Fruit fly (Drosophila melanogaster) whole organism, embryonic: ENCODE data around the gene ewg.

Experiments
- Atf6 ChIP-seq: fragments of 200-800 bp; sonication (Bioruptor generic); IDR thresholded peaks from 2 replicates; pipeline ENCODE4 v1.3.6; 2022; ENCODE audit warnings: missing biosample characterization, missing genetic modification characterization
- BEAF-32 ChIP-seq: fragments of 200-800 bp; sonication (Bioruptor generic); optimal IDR thresholded peaks from 3 replicates; lab custom pipeline; 2017; ENCODE audit warnings: missing biosample characterization, missing genetic modification characterization, mild to moderate bottlenecking, moderate library complexity, missing genetic modification reagents
- Bgb ChIP-seq: fragments of 200-800 bp; sonication (Bioruptor generic); IDR thresholded peaks from 2 replicates; pipeline ENCODE4 v1.3.6; 2022; ENCODE audit warnings: missing biosample characterization, missing genetic modification characterization; ENCODE audit not compliant: partially characterized antibody
- BtbVII ChIP-seq: fragments of 200-800 bp; sonication (Bioruptor generic); optimal IDR thresholded peaks from 3 replicates; lab custom pipeline; 2017; ENCODE audit warnings: missing biosample characterization, mild to moderate bottlenecking, missing genetic modification characterization
- CG12942 ChIP-seq: fragments of 200-800 bp; sonication (Bioruptor generic); optimal IDR thresholded peaks from 3 replicates; lab custom pipeline; 2016; ENCODE audit warnings: missing biosample characterization, missing genetic modification characterization
- CG13287 ChIP-seq: fragments of 200-800 bp; sonication (Bioruptor generic); IDR thresholded peaks from 2 replicates; pipeline ENCODE4 v1.3.6; 2022; ENCODE audit warnings: missing biosample characterization, missing genetic modification characterization; ENCODE audit not compliant: partially characterized antibody
- CG15073 ChIP-seq: fragments of 200-800 bp; sonication (Bioruptor generic); optimal IDR thresholded peaks from 2 replicates; lab custom pipeline; 2016; ENCODE audit warnings: missing biosample characterization, missing genetic modification characterization
- CG1603 ChIP-seq: fragments of 200-800 bp; sonication (Bioruptor generic); optimal IDR thresholded peaks from 2 replicates; lab custom pipeline; 2019; ENCODE audit warnings: missing biosample characterization, mild to moderate bottlenecking, missing genetic modification characterization, moderate library complexity
- CG2116 ChIP-seq: fragments of 200-800 bp; sonication (Bioruptor generic); optimal IDR thresholded peaks from 3 replicates; lab custom pipeline; 2018; ENCODE audit warnings: missing biosample characterization, mild to moderate bottlenecking, missing genetic modification characterization
- CG34224 ChIP-seq: fragments of 200-800 bp; sonication (Bioruptor generic); IDR thresholded peaks from 3 replicates; pipeline ENCODE4 v1.3.6; 2022; ENCODE audit warnings: missing biosample characterization, missing genetic modification characterization; ENCODE audit not compliant: partially characterized antibody
- CG6272 ChIP-seq: fragments of 200-800 bp; sonication (Bioruptor generic); IDR thresholded peaks from 2 replicates; pipeline ENCODE4 v1.3.6; 2022; ENCODE audit warnings: missing biosample characterization, missing genetic modification characterization
- CG7357 ChIP-seq: fragments of 200-800 bp; sonication (Bioruptor generic); IDR thresholded peaks from 3 replicates; pipeline ENCODE4 v1.3.6; 2022; ENCODE audit warnings: missing biosample characterization, missing genetic modification characterization
- CG8290 ChIP-seq, 3 experiments: fragments of 200-800 bp; sonication (Bioruptor generic); optimal IDR thresholded peaks; 2 replicates each; lab custom pipeline; 2016 to 2019; ENCODE audit warnings: missing biosample characterization in 3 of 3, missing genetic modification characterization in 3 of 3, mild to moderate bottlenecking in 2 of 3, moderate library complexity in 1 of 3
- Deaf1 ChIP-seq: fragments of 200-800 bp; optimal IDR thresholded peaks from 3 replicates; lab custom pipeline; 2019; ENCODE audit warnings: missing biosample characterization, mild to moderate bottlenecking, missing genetic modification characterization, moderate library complexity
- Dp ChIP-seq: fragments of 200-800 bp; sonication (Bioruptor generic); optimal IDR thresholded peaks from 2 replicates; lab custom pipeline; 2018; ENCODE audit warnings: missing biosample characterization, mild to moderate bottlenecking, missing genetic modification characterization, moderate library complexity
- Dref ChIP-seq: fragments of 200-800 bp; sonication (Bioruptor generic); IDR thresholded peaks from 2 replicates; pipeline ENCODE4 v1.3.6; 2022; ENCODE audit warnings: missing biosample characterization, missing genetic modification characterization
- E2f2 ChIP-seq: fragments of 200-800 bp; sonication (Bioruptor generic); IDR thresholded peaks from 2 replicates; pipeline ENCODE4 v1.3.6; 2022; ENCODE audit warnings: missing biosample characterization, missing genetic modification characterization
- MBD-R2 ChIP-seq: fragments of 200-800 bp; sonication (Bioruptor generic); IDR thresholded peaks from 2 replicates; pipeline ENCODE4 v1.3.6; 2022; ENCODE audit warnings: missing biosample characterization, missing genetic modification characterization
- MESR4 ChIP-seq: fragments of 200-800 bp; sonication (Bioruptor generic); optimal IDR thresholded peaks from 2 replicates; lab custom pipeline; 2018; ENCODE audit warnings: missing biosample characterization, mild to moderate bottlenecking, missing genetic modification characterization, moderate library complexity
- Pdp1 ChIP-seq, 2 experiments: fragments of 200-800 bp; sonication (Bioruptor generic); optimal IDR thresholded peaks; 3 replicates each; lab custom pipeline; 2016; ENCODE audit warnings: missing biosample characterization in 2 of 2, missing genetic modification characterization in 2 of 2, mild to moderate bottlenecking in 1 of 2, moderate library complexity in 1 of 2
- Rfx ChIP-seq: fragments of 200-800 bp; sonication (Bioruptor generic); IDR thresholded peaks from 2 replicates; pipeline ENCODE4 v1.3.6; 2022; ENCODE audit warnings: missing biosample characterization, missing genetic modification characterization
- Rx ChIP-seq: fragments of 200-800 bp; sonication (Bioruptor generic); IDR thresholded peaks from 2 replicates; pipeline ENCODE4 v1.3.6; 2022; ENCODE audit warnings: missing biosample characterization, missing genetic modification characterization
- Sry-δ ChIP-seq: fragments of 200-800 bp; sonication (Bioruptor generic); optimal IDR thresholded peaks from 2 replicates; lab custom pipeline; 2016; ENCODE audit warnings: missing biosample characterization, missing genetic modification characterization
- Vsx1 ChIP-seq: fragments of 200-800 bp; sonication (Bioruptor generic); optimal IDR thresholded peaks from 2 replicates; lab custom pipeline; 2017; ENCODE audit warnings: missing biosample characterization, mild to moderate bottlenecking, missing genetic modification characterization, missing genetic modification reagents
- YL-1 ChIP-seq: fragments of 200-800 bp; sonication (Bioruptor generic); optimal IDR thresholded peaks from 3 replicates; lab custom pipeline; 2017; ENCODE audit warnings: missing biosample characterization, mild to moderate bottlenecking, missing genetic modification characterization
- amos ChIP-seq: fragments of 200-800 bp; sonication (Bioruptor generic); IDR thresholded peaks from 2 replicates; pipeline ENCODE4 v1.3.6; 2022; ENCODE audit warnings: missing biosample characterization, missing genetic modification characterization; ENCODE audit not compliant: partially characterized antibody
- bigmax ChIP-seq: fragments of 200-800 bp; sonication (Bioruptor generic); optimal IDR thresholded peaks from 2 replicates; lab custom pipeline; 2018; ENCODE audit warnings: missing biosample characterization, mild to moderate bottlenecking, missing genetic modification characterization
- br ChIP-seq: fragments of >200 bp; optimal IDR thresholded peaks from 2 replicates; lab custom pipeline; 2017
- cato ChIP-seq: fragments of 200-800 bp; sonication (Bioruptor generic); optimal IDR thresholded peaks from 2 replicates; lab custom pipeline; 2016; ENCODE audit warnings: missing biosample characterization, missing genetic modification characterization, borderline replicate concordance
- crp ChIP-seq, 2 experiments: fragments of 200-800 bp; sonication (Bioruptor generic); optimal IDR thresholded peaks; 2 replicates in 1 of 2; 3 replicates in 1 of 2; lab custom pipeline; 2017; ENCODE audit warnings: missing biosample characterization in 2 of 2, missing genetic modification characterization in 2 of 2, mild to moderate bottlenecking in 1 of 2, moderate library complexity in 1 of 2
- en ChIP-seq: fragments of 200-800 bp; sonication (Bioruptor generic); optimal IDR thresholded peaks from 2 replicates; lab custom pipeline; 2016; ENCODE audit warnings: missing biosample characterization, missing genetic modification characterization
- fd102C ChIP-seq: fragments of 200-800 bp; sonication (Bioruptor generic); optimal IDR thresholded peaks from 2 replicates; lab custom pipeline; 2018; ENCODE audit warnings: missing biosample characterization, mild to moderate bottlenecking, missing genetic modification characterization, moderate library complexity
- kah ChIP-seq: fragments of 200-800 bp; sonication (Bioruptor generic); optimal IDR thresholded peaks from 2 replicates; lab custom pipeline; 2018; ENCODE audit warnings: missing biosample characterization, mild to moderate bottlenecking, missing genetic modification characterization
- lab ChIP-seq: fragments of 200-800 bp; sonication (Bioruptor generic); optimal IDR thresholded peaks from 3 replicates; lab custom pipeline; 2017; ENCODE audit warnings: missing biosample characterization, missing genetic modification characterization, mild to moderate bottlenecking, moderate library complexity, missing genetic modification reagents
- pzg ChIP-seq: fragments of 200-800 bp; sonication (Bioruptor generic); optimal IDR thresholded peaks from 3 replicates; lab custom pipeline; 2018; ENCODE audit warnings: missing biosample characterization, mild to moderate bottlenecking, missing genetic modification characterization, moderate library complexity
- slbo ChIP-seq: fragments of 200-800 bp; sonication (Bioruptor generic); IDR thresholded peaks from 2 replicates; pipeline ENCODE4 v1.3.6; 2022; ENCODE audit warnings: missing biosample characterization, missing genetic modification characterization
- sob ChIP-seq: fragments of 200-800 bp; sonication (Bioruptor generic); IDR thresholded peaks from 2 replicates; pipeline ENCODE4 v1.3.6; 2022; ENCODE audit warnings: missing biosample characterization, missing genetic modification characterization
- sr ChIP-seq: fragments of 200-800 bp; sonication (Bioruptor generic); IDR thresholded peaks from 3 replicates; pipeline ENCODE4 v1.3.6; 2022; ENCODE audit warnings: missing biosample characterization, missing genetic modification characterization
- stwl ChIP-seq: fragments of 200-800 bp; sonication (Bioruptor generic); optimal IDR thresholded peaks from 3 replicates; lab custom pipeline; 2018; ENCODE audit warnings: missing biosample characterization, mild to moderate bottlenecking, missing genetic modification characterization, moderate library complexity

Gene ewg

dm6 chrX:255369-255768 lies 24.1 kb downstream of the ewg start, which contains the start of gene cin (continued):
- TF ChIP-seq Deaf1 (tag; lab: Kevin White, UChicago), result no peak
- TF ChIP-seq CG8290 (GFP tag; optimal IDR thresholded peaks at IDR 0.05; lab: Kevin White, UChicago), result no peak
- TF ChIP-seq CG8290 (tag; optimal IDR thresholded peaks at IDR 0.05; lab: Kevin White, UChicago), result no peak
- no peak for TF ChIP-seq CG12942
- no peak for TF ChIP-seq Bgb (GFP tag; lab: Robert Waterston, UW)
- no peak for TF ChIP-seq sob (GFP tag; lab: Robert Waterston, UW)
- TF ChIP-seq BtbVII (GFP tag; lab: Kevin White, UChicago), result peak; percentile 19
- TF ChIP-seq Rx, result no peak
- no peak for TF ChIP-seq fd102C
- no peak for TF ChIP-seq cato

dm6 chrX:254690-255089 lies 24.8 kb downstream of the ewg start, which contains the start of gene CG42376:
Gene CG42376 (plus strand): TSS chrX:254876.
- TF ChIP-seq YL-1 (GFP tag; lab: Kevin White, UChicago) (peak; percentile 12), Dref (GFP tag; lab: Robert Waterston, UW) (peak; percentile 60), CG13287 (GFP tag; lab: Robert Waterston, UW) (peak; percentile 25; the same call in 1 of the 2 replicates), amos (GFP tag; lab: Robert Waterston, UW) (no peak), stwl (tag; lab: Kevin White, UChicago) (peak; percentile 63), br (lab: Kevin White, UChicago) (no peak), bigmax (peak; percentile 93), Rfx (GFP tag; lab: Robert Waterston, UW) (0 out of 2 replicates have a peak, but pooled peaks have one; percentile 5), CG34224 (GFP tag; lab: Robert Waterston, UW) (peak; percentile 23; the same call in 1 of the 3 replicates), BEAF-32 (GFP tag; lab: Kevin White, UChicago) (peak; percentile 11), CG7357 (GFP tag; lab: Robert Waterston, UW) (no peak), Sry-δ (GFP tag; lab: Kevin White, UChicago) (peak; percentile 39), CG2116 (peak; percentile 46), Atf6 (GFP tag; lab: Robert Waterston, UW) (no peak), crp (GFP tag; optimal IDR thresholded peaks at IDR 0.05; lab: Kevin White, UChicago) (peak; percentile 4 to 84), slbo (GFP tag; lab: Robert Waterston, UW) (no peak), lab (GFP tag; lab: Kevin White, UChicago) (no peak), kah (GFP tag; lab: Kevin White, UChicago) (no peak), MESR4 (GFP tag; lab: Kevin White, UChicago) (peak; percentile 37), Vsx1 (GFP tag; lab: Kevin White, UChicago) (no peak), Dp (GFP tag; lab: Kevin White, UChicago) (peak; percentile 67), pzg (GFP tag; lab: Kevin White, UChicago) (peak; percentile 38), en (GFP tag; lab: Kevin White, UChicago) (no peak), CG6272 (GFP tag; lab: Robert Waterston, UW) (no peak), sr (GFP tag; lab: Robert Waterston, UW) (no peak), Pdp1 (GFP tag; optimal IDR thresholded peaks at IDR 0.05; lab: Kevin White, UChicago) (peak in 1 of 2 experiments; percentile 68), MBD-R2 (GFP tag; lab: Robert Waterston, UW) (peak; percentile 33; the same call in 1 of the 2 replicates), CG15073 (GFP tag; lab: Kevin White, UChicago) (no peak), CG1603 (tag; lab: Kevin White, UChicago) (peak; percentile 27), E2f2 (GFP tag; lab: Robert Waterston, UW) (peak; percentile 75)
- TF ChIP-seq, all 482 proteins: peak for 18
